Worm (Caenorhabditis elegans) whole organism, late embryonic: Measurements from ENCODE around the gene T28C6.3.
A peak's percentile ranks its signal among the peaks of the same experiment; 100 is the strongest.

Source experiments
- C08G9.2 ChIP-seq: sonication (generic microtip); optimal IDR thresholded peaks from 2 replicates; lab custom pipeline; 2016; ENCODE audit warnings: mild to moderate bottlenecking, missing genetic modification characterization, moderate library complexity, missing compliant biosample characterization
- F13H6.1 ChIP-seq: sonication (generic microtip); optimal IDR thresholded peaks from 2 replicates; lab custom pipeline; 2016; ENCODE audit warnings: missing genetic modification characterization, missing compliant biosample characterization
- ceh-9 ChIP-seq: sonication (generic microtip); optimal IDR thresholded peaks from 2 replicates; lab custom pipeline; 2016; ENCODE audit warnings: mild to moderate bottlenecking, missing genetic modification characterization, inconsistent platforms, missing compliant biosample characterization
- dmd-4 ChIP-seq: sonication (generic microtip); optimal IDR thresholded peaks from 2 replicates; lab custom pipeline; 2016; ENCODE audit warnings: borderline replicate concordance, missing genetic modification characterization, missing compliant biosample characterization
- elt-2 ChIP-seq: sonication (generic microtip); optimal IDR thresholded peaks from 2 replicates; lab custom pipeline; 2016; ENCODE audit warnings: missing genetic modification reagents, missing genetic modification characterization, missing compliant biosample characterization
- elt-4 ChIP-seq: sonication (generic microtip); optimal IDR thresholded peaks from 2 replicates; lab custom pipeline; 2016; ENCODE audit warnings: missing genetic modification characterization, missing compliant biosample characterization
- fkh-10 ChIP-seq: fragments of 150-350 bp; optimal IDR thresholded peaks from 2 replicates; lab custom pipeline; 2014; ENCODE audit warnings: missing biosample characterization, missing genetic modification reagents, missing genetic modification characterization
- lim-6 ChIP-seq: sonication (generic microtip); optimal IDR thresholded peaks from 2 replicates; lab custom pipeline; 2016; ENCODE audit warnings: missing genetic modification characterization, missing compliant biosample characterization
- madf-2 ChIP-seq: sonication (generic microtip); optimal IDR thresholded peaks from 2 replicates; lab custom pipeline; 2017; ENCODE audit warnings: missing genetic modification characterization, missing compliant biosample characterization
- nfya-1 ChIP-seq: sonication (generic microtip); optimal IDR thresholded peaks from 2 replicates; lab custom pipeline; 2017; ENCODE audit warnings: missing genetic modification characterization, mild to moderate bottlenecking, missing compliant biosample characterization, antibody characterized with exemption, moderate library complexity
- nhr-11 ChIP-seq: fragments of 150-350 bp; optimal IDR thresholded peaks from 2 replicates; lab custom pipeline; 2014; ENCODE audit warnings: missing biosample characterization, missing genetic modification characterization
- pha-4 ChIP-seq: fragments of 150-350 bp; optimal IDR thresholded peaks from 2 replicates; lab custom pipeline; 2018; ENCODE audit warnings: missing biosample characterization, missing genetic modification reagents, missing genetic modification characterization
- pqm-1 ChIP-seq: sonication (generic microtip); optimal IDR thresholded peaks from 2 replicates; lab custom pipeline; 2016; ENCODE audit warnings: missing genetic modification characterization, missing compliant biosample characterization
- ttx-3 ChIP-seq: sonication (generic microtip); optimal IDR thresholded peaks from 2 replicates; lab custom pipeline; 2016; ENCODE audit warnings: missing genetic modification reagents, missing genetic modification characterization, missing compliant biosample characterization

DNA sequence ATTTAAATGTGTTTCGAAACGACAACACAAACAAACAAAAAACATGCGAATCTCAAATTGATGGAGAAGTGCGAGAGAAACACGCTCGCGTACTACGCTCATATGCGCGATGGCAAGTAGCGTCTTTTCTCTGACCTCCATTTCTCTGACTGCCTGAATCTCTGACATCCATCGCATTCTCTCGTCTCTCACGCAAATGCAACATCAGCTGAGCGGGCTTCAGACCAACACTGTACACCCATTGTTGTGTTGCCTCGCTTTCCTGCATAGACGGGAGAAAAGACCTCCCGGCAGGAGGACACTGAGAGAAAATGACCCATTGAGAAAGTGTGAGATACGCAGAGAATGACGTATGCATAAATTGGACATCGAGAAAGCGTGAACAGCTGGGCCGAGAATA, 38.0 kb upstream of the T28C6.3 start:
- TF ChIP-seq dmd-4 (tag; lab: Kevin White, UChicago) (no peak), C08G9.2 (tag; lab: Kevin White, UChicago) (no peak), fkh-10 (GFP tag; lab: Kevin White, UChicago) (no peak), ttx-3 (tag; lab: Kevin White, UChicago) (no peak), F13H6.1 (tag; lab: Kevin White, UChicago) (peak; percentile 68), pqm-1 (tag; lab: Kevin White, UChicago) (no peak), pha-4 (tag; lab: Kevin White, UChicago) (no peak), nhr-11 (tag; lab: Kevin White, UChicago) (no peak), madf-2 (peak; percentile 0), elt-4 (no peak), ceh-9 (tag; lab: Kevin White, UChicago) (no peak), lim-6 (tag; lab: Kevin White, UChicago) (peak; percentile 12), nfya-1 (tag; lab: Kevin White, UChicago) (peak; percentile 91), elt-2 (tag; lab: Kevin White, UChicago) (peak; percentile 44)
